Fruit fly (Drosophila melanogaster): ENCODE data around the gene CG7368.
"Not testable (repeated sequence)": the region's sequence is repeated elsewhere in the genome, so short reads cannot be mapped to it uniquely, and the experiment has no call there.

Gene CG7368

DNA sequence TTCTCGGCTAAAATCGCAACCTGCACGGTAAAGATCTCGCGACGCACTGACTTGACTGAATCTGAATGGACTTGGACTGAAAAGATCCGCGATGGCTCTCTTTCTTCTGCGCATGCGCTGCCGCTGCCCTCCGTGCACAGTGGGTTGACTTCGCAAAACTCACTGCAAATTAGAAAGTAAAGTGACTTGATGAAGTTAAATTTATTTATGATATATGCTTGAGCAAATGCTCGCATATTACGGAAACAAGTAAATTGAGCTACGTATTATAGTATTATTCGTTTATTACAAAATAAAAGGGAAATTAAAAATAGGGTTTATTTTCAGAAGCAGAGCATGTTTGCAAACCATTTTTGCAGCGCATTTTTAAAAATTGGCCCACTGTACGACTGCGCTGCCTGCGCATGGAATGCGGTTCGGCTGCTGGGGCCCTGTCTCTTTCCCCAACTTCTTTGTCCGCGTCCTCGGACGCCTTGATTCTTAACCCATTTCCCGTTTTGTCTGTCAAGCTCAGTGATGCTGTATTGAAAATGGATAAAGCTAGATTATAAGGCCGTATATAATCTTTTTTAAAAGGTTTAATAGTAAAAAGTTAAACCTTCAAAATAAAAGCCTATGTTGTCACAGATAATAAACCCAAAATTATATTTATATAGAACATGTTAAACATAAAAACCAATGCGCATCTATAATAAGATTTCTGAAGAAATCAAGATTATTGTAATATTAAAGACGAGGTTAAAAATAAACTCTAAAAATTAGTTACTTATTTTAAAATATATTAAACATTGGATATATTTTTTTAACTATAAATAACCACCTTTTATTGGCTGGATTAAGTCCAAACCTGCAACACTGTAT is 9.1 kb upstream of the CG7368 start, which contains the start of gene rt:
rt (minus strand) TSS at position 51 of the 861 bp plus-strand sequence.
- peak; percentile 75 for TF ChIP-seq pad (GFP tag; optimal IDR thresholded peaks at IDR 0.05)
- no peak for TF ChIP-seq ovo (GFP tag; optimal IDR thresholded peaks at IDR 0.05)
- TF ChIP-seq Hr96 (GFP tag; optimal IDR thresholded peaks at IDR 0.05), result peak; percentile 10
- no peak for TF ChIP-seq CG11617 (GFP tag; optimal IDR thresholded peaks at IDR 0.05)
- no peak for TF ChIP-seq cic (GFP tag; optimal IDR thresholded peaks at IDR 0.05)
- TF ChIP-seq bab1 (GFP tag; optimal IDR thresholded peaks at IDR 0.05), result no peak
- peak; percentile 31 for TF ChIP-seq CG7045 (GFP tag; optimal IDR thresholded peaks at IDR 0.05)
- no peak for TF ChIP-seq CG7101 (tag; optimal IDR thresholded peaks at IDR 0.05)
- no peak for TF ChIP-seq CG33017 (tag; optimal IDR thresholded peaks at IDR 0.05)

DNA sequence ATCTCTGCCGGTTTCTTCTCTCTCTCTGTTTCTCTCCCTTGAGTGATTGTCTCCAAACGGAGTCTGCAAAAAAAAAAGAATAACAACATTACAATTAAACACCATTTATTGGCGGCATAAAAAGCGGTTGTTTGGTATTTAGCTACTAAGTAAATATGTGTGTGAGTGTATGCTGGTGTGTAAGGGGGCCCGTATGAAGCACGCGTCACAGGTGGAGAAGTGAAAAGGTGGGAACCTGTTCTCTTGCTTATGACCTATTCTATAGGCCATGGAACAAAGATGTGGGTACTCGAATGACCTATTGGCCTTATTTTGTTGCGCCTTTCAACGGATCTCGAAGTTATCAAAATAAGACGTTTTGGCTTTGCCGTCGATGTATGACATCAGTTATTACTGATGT is 8.4 kb upstream of the CG7368 start:
- TF ChIP-seq ovo (GFP tag; optimal IDR thresholded peaks at IDR 0.05) (no peak), CG11617 (GFP tag; optimal IDR thresholded peaks at IDR 0.05) (no peak), Crg-1 (GFP tag; optimal IDR thresholded peaks at IDR 0.05) (no peak), cic (GFP tag; optimal IDR thresholded peaks at IDR 0.05) (no peak), CG1620 (GFP tag; optimal IDR thresholded peaks at IDR 0.05) (no peak), CG33017 (tag; optimal IDR thresholded peaks at IDR 0.05) (no peak), pad (GFP tag; optimal IDR thresholded peaks at IDR 0.05) (no peak), CG5204 (GFP tag; optimal IDR thresholded peaks at IDR 0.05) (no peak), CG7045 (GFP tag; optimal IDR thresholded peaks at IDR 0.05) (no peak), bab1 (GFP tag; optimal IDR thresholded peaks at IDR 0.05) (no peak), toe (GFP tag; optimal IDR thresholded peaks at IDR 0.05) (no peak), Clk (GFP tag; optimal IDR thresholded peaks at IDR 0.05) (no peak), Hr96 (GFP tag; optimal IDR thresholded peaks at IDR 0.05) (no peak), CG12768 (GFP tag; optimal IDR thresholded peaks at IDR 0.05) (no peak), CG14711 (tag; optimal IDR thresholded peaks at IDR 0.05) (no peak), CG7101 (tag; optimal IDR thresholded peaks at IDR 0.05) (no peak), kay (GFP tag; ENCODE audit: borderline replicate concordance) (no peak), Mnt (GFP tag; optimal IDR thresholded peaks at IDR 0.05) (no peak), cnc (optimal IDR thresholded peaks at IDR 0.05) (no peak), tj (GFP tag; optimal IDR thresholded peaks at IDR 0.05) (no peak)

DNA sequence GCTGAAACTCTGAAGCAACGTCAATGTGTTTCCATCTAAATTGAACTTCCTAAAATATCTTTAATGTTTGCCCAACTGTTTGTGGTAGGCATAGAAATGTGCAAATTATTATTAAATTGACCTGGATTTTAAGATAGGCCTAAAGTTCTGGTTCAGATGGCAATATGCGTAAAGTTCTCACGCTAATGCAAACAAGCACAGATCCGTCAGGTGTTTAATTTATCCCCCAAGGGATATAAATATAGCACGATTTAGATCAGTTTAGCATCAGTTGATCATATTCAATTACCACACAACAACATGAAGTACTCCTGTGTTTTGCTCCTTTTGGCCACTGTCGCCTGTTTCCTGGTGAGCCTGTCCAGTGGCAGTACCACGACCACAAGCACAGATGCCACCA is 7.6 kb upstream of the CG7368 start, which contains the start of gene CG7377:
CG7377 (plus strand) TSS at position 301 of the 400 bp plus-strand sequence.
- TF ChIP-seq Hr96 (GFP tag; optimal IDR thresholded peaks at IDR 0.05); cic (GFP tag; optimal IDR thresholded peaks at IDR 0.05); CG33017 (tag; optimal IDR thresholded peaks at IDR 0.05): not testable (repeated sequence)

DNA sequence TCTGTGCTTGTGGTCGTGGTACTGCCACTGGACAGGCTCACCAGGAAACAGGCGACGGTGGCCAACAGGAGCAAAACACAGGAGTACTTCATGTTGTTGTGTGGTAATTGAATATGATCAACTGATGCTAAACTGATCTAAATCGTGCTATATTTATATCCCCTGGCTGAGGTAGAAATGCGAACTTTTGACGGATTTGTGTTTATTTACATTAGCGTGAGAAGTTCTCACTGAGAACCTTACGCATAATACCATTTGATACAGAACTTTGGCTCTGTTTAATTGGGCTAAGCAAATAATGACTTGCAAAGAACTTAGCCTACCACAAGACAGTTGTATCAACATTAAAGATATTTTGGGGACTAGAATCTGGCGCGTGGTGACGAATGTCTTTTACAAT is 5.9 kb upstream of the CG7368 start, which contains the start of gene CG33268:
CG33268 (minus strand) TSS at position 101 of the 400 bp plus-strand sequence.
- TF ChIP-seq cnc (optimal IDR thresholded peaks at IDR 0.05) (no peak), pad (GFP tag; optimal IDR thresholded peaks at IDR 0.05) (no peak), CG5204 (GFP tag; optimal IDR thresholded peaks at IDR 0.05) (no peak), bab1 (GFP tag; optimal IDR thresholded peaks at IDR 0.05) (no peak), Hr96 (GFP tag; optimal IDR thresholded peaks at IDR 0.05) (no peak), Mnt (GFP tag; optimal IDR thresholded peaks at IDR 0.05) (no peak), Crg-1 (GFP tag; optimal IDR thresholded peaks at IDR 0.05) (no peak), CG7045 (GFP tag; optimal IDR thresholded peaks at IDR 0.05) (no peak), CG14711 (tag; optimal IDR thresholded peaks at IDR 0.05) (no peak), ovo (GFP tag; optimal IDR thresholded peaks at IDR 0.05) (no peak), tj (GFP tag; optimal IDR thresholded peaks at IDR 0.05) (no peak), Clk (GFP tag; optimal IDR thresholded peaks at IDR 0.05) (no peak), toe (GFP tag; optimal IDR thresholded peaks at IDR 0.05) (no peak), CG33017 (tag; optimal IDR thresholded peaks at IDR 0.05) (no peak), cic (GFP tag; optimal IDR thresholded peaks at IDR 0.05) (no peak), CG7101 (tag; optimal IDR thresholded peaks at IDR 0.05) (no peak), CG11617 (GFP tag; optimal IDR thresholded peaks at IDR 0.05) (no peak)

DNA sequence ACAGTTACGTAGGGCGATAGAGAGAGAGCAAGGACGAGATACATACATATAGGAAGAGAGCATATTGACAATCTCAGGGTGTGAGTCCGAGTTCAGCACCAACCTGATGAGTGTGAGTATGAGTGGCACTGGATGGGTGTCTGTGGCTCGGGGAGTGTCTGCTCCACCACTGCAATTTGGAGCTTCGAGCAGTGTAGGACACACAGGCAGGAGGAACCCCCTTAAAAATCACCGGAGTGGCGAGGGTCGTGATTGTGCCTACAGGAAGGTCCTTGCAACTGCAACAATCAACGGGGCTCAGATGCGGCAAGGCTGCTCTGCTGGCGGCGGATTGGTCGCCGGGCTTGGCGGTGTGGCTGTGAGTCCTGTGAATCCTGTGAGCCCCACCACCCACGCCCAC is 5.2 kb upstream of the CG7368 start:
- no peak for TF ChIP-seq CG1620 (GFP tag; optimal IDR thresholded peaks at IDR 0.05)
- TF ChIP-seq Crg-1 (GFP tag; optimal IDR thresholded peaks at IDR 0.05), result no peak
- TF ChIP-seq ovo (GFP tag; optimal IDR thresholded peaks at IDR 0.05), result no peak
- no peak for TF ChIP-seq bab1 (GFP tag; optimal IDR thresholded peaks at IDR 0.05)
- TF ChIP-seq CG12768 (GFP tag; optimal IDR thresholded peaks at IDR 0.05), result no peak
- TF ChIP-seq Clk (GFP tag; optimal IDR thresholded peaks at IDR 0.05), result no peak
- TF ChIP-seq CG5204 (GFP tag; optimal IDR thresholded peaks at IDR 0.05), result no peak
- TF ChIP-seq CG33017 (tag; optimal IDR thresholded peaks at IDR 0.05), result no peak
- TF ChIP-seq toe (GFP tag; optimal IDR thresholded peaks at IDR 0.05), result no peak
- TF ChIP-seq pad (GFP tag; optimal IDR thresholded peaks at IDR 0.05), result no peak
- TF ChIP-seq CG7101 (tag; optimal IDR thresholded peaks at IDR 0.05), result no peak
- no peak for TF ChIP-seq tj (GFP tag; optimal IDR thresholded peaks at IDR 0.05)

DNA sequence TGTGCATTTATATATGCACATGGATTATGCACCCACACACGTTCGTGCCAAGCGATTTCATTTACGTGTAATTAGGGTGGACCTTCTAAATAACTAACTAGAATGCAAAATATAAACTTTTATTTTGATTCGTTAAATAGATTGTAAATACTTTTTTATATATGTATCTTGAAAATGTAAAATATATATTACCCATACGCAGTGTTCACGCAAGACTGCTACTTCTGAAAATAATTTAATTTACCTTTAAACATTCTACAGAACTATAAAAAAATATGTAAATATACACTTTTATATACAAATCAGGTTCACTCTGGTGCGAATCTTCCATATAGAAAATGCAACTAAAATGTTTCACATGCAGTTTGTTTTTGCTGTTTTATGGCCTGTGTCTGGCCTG is 3.2 kb upstream of the CG7368 start:
- peak; percentile 9 for TF ChIP-seq CG14711 (tag; optimal IDR thresholded peaks at IDR 0.05)
- TF ChIP-seq toe (GFP tag; optimal IDR thresholded peaks at IDR 0.05), result no peak
- TF ChIP-seq cic (GFP tag; optimal IDR thresholded peaks at IDR 0.05), result no peak
- TF ChIP-seq kay (GFP tag; ENCODE audit: borderline replicate concordance), result no peak
- TF ChIP-seq CG1620 (GFP tag; optimal IDR thresholded peaks at IDR 0.05), result no peak
- TF ChIP-seq CG7045 (GFP tag; optimal IDR thresholded peaks at IDR 0.05), result peak; percentile 66
- no peak for TF ChIP-seq pad (GFP tag; optimal IDR thresholded peaks at IDR 0.05)
- TF ChIP-seq cnc (optimal IDR thresholded peaks at IDR 0.05), result no peak
- TF ChIP-seq CG5204 (GFP tag; optimal IDR thresholded peaks at IDR 0.05), result no peak
- TF ChIP-seq Clk (GFP tag; optimal IDR thresholded peaks at IDR 0.05), result no peak
- no peak for TF ChIP-seq ovo (GFP tag; optimal IDR thresholded peaks at IDR 0.05)
- TF ChIP-seq CG7101 (tag; optimal IDR thresholded peaks at IDR 0.05), result peak; percentile 35
- TF ChIP-seq Crg-1 (GFP tag; optimal IDR thresholded peaks at IDR 0.05), result no peak
- no peak for TF ChIP-seq Hr96 (GFP tag; optimal IDR thresholded peaks at IDR 0.05)
- TF ChIP-seq CG12768 (GFP tag; optimal IDR thresholded peaks at IDR 0.05), result peak; percentile 62
- no peak for TF ChIP-seq Mnt (GFP tag; optimal IDR thresholded peaks at IDR 0.05)
- TF ChIP-seq CG11617 (GFP tag; optimal IDR thresholded peaks at IDR 0.05), result peak; percentile 22
- peak; percentile 81 for TF ChIP-seq CG33017 (tag; optimal IDR thresholded peaks at IDR 0.05)
- no peak for TF ChIP-seq bab1 (GFP tag; optimal IDR thresholded peaks at IDR 0.05)
